Worm (Caenorhabditis elegans) whole organism, L3 larva: ENCODE data around the gene hst-3.1.

ENCODE experiments used
- ZK546.5 ChIP-seq: sonication (generic microtip); optimal IDR thresholded peaks from 2 replicates; lab custom pipeline; 2017; ENCODE audit warnings: missing biosample characterization, missing genetic modification characterization
- ceh-16 ChIP-seq: sonication (generic microtip); optimal IDR thresholded peaks from 2 replicates; lab custom pipeline; 2017; ENCODE audit warnings: missing biosample characterization, missing genetic modification characterization
- ceh-28 ChIP-seq: fragments of 150-350 bp; optimal IDR thresholded peaks from 2 replicates; lab custom pipeline; 2014; ENCODE audit warnings: missing biosample characterization, missing genetic modification reagents, missing genetic modification characterization
- ceh-82 ChIP-seq: fragments of 150-350 bp; optimal IDR thresholded peaks from 2 replicates; lab custom pipeline; 2014; ENCODE audit warnings: missing biosample characterization, missing genetic modification characterization
- ceh-9 ChIP-seq: sonication (generic microtip); optimal IDR thresholded peaks from 2 replicates; lab custom pipeline; 2018; ENCODE audit warnings: missing biosample characterization, missing genetic modification characterization
- daf-12 ChIP-seq: fragments of 150-350 bp; optimal IDR thresholded peaks from 2 replicates; lab custom pipeline; 2014; ENCODE audit warnings: missing biosample characterization, missing genetic modification reagents, missing genetic modification characterization
- egl-5 ChIP-seq: fragments of 150-350 bp; optimal IDR thresholded peaks from 2 replicates; lab custom pipeline; 2017; ENCODE audit warnings: missing biosample characterization, missing genetic modification reagents, missing genetic modification characterization, inconsistent platforms
- elt-1 ChIP-seq: fragments of 150-350 bp; optimal IDR thresholded peaks from 2 replicates; lab custom pipeline; 2014; ENCODE audit warnings: missing biosample characterization, missing genetic modification characterization
- elt-2 ChIP-seq: sonication (generic microtip); optimal IDR thresholded peaks from 2 replicates; lab custom pipeline; 2016; ENCODE audit warnings: missing genetic modification reagents, mild to moderate bottlenecking, missing genetic modification characterization, missing compliant biosample characterization
- elt-3 ChIP-seq, 3 experiments: fragments of 150-350 bp in 1 of 3; sonication (generic microtip) in 2 of 3; optimal IDR thresholded peaks; 2 replicates in 2 of 3; 4 replicates in 1 of 3; lab custom pipeline; 2014 to 2017; ENCODE audit warnings: missing biosample characterization in 3 of 3, missing genetic modification characterization in 3 of 3
- eor-1 ChIP-seq, 2 experiments: fragments of 150-350 bp; optimal IDR thresholded peaks; 2 replicates each; lab custom pipeline; 2014 to 2018; ENCODE audit warnings: missing biosample characterization in 2 of 2, missing genetic modification characterization in 2 of 2
- fkh-10 ChIP-seq: sonication (generic microtip); optimal IDR thresholded peaks from 2 replicates; lab custom pipeline; 2017; ENCODE audit warnings: missing biosample characterization, missing genetic modification reagents, missing genetic modification characterization
- hmg-11 ChIP-seq: sonication (generic microtip); optimal IDR thresholded peaks from 2 replicates; lab custom pipeline; 2016; ENCODE audit warnings: missing genetic modification characterization, missing compliant biosample characterization
- lin-15B ChIP-seq: fragments of 150-350 bp; optimal IDR thresholded peaks from 2 replicates; lab custom pipeline; 2014; ENCODE audit warnings: missing biosample characterization, missing genetic modification characterization
- lin-39 ChIP-seq: fragments of 150-350 bp; optimal IDR thresholded peaks from 2 replicates; lab custom pipeline; 2018; ENCODE audit warnings: missing biosample characterization, missing genetic modification reagents, missing genetic modification characterization
- lsy-12 ChIP-seq: sonication (generic microtip); optimal IDR thresholded peaks from 2 replicates; lab custom pipeline; 2016; ENCODE audit warnings: mild to moderate bottlenecking, missing genetic modification characterization, missing compliant biosample characterization
- nfya-1 ChIP-seq: sonication (generic microtip); optimal IDR thresholded peaks from 2 replicates; lab custom pipeline; 2017; ENCODE audit warnings: missing genetic modification characterization, mild to moderate bottlenecking, missing compliant biosample characterization, antibody characterized with exemption, moderate library complexity; ENCODE audit not compliant: insufficient read depth
- nhr-12 ChIP-seq: fragments of 150-350 bp; optimal IDR thresholded peaks from 2 replicates; lab custom pipeline; 2014; ENCODE audit warnings: missing biosample characterization, missing genetic modification characterization
- nhr-237 ChIP-seq: fragments of 150-350 bp; optimal IDR thresholded peaks from 2 replicates; lab custom pipeline; 2014; ENCODE audit warnings: missing biosample characterization, missing genetic modification characterization
- nhr-25 ChIP-seq: sonication (generic microtip); optimal IDR thresholded peaks from 2 replicates; lab custom pipeline; 2017; ENCODE audit warnings: missing biosample characterization, missing genetic modification characterization
- nhr-28 ChIP-seq: fragments of 150-350 bp; optimal IDR thresholded peaks from 2 replicates; lab custom pipeline; 2014; ENCODE audit warnings: missing biosample characterization, missing genetic modification characterization
- pha-4 ChIP-seq: fragments of 150-350 bp; optimal IDR thresholded peaks from 2 replicates; lab custom pipeline; 2014; ENCODE audit warnings: missing biosample characterization, missing genetic modification reagents, missing genetic modification characterization
- pqm-1 ChIP-seq: fragments of 150-350 bp; optimal IDR thresholded peaks from 2 replicates; lab custom pipeline; 2017; ENCODE audit warnings: missing biosample characterization, missing genetic modification characterization, inconsistent platforms
- sea-2 ChIP-seq: fragments of 150-350 bp; sonication (generic microtip); optimal IDR thresholded peaks from 4 replicates; lab custom pipeline; 2014; ENCODE audit warnings: missing biosample characterization, missing genetic modification reagents, missing genetic modification characterization
- skn-1 ChIP-seq: fragments of 150-350 bp; optimal IDR thresholded peaks from 2 replicates; lab custom pipeline; 2014; ENCODE audit warnings: missing biosample characterization, missing genetic modification characterization
- tbx-2 ChIP-seq: sonication (generic microtip); optimal IDR thresholded peaks from 2 replicates; lab custom pipeline; 2016; ENCODE audit warnings: mild to moderate bottlenecking, missing genetic modification characterization, missing compliant biosample characterization
- unc-62 ChIP-seq: fragments of 150-350 bp; sonication (generic microtip); optimal IDR thresholded peaks from 4 replicates; lab custom pipeline; 2014; ENCODE audit warnings: missing biosample characterization, missing genetic modification reagents, missing genetic modification characterization
- ztf-11 ChIP-seq: fragments of 150-350 bp; optimal IDR thresholded peaks from 2 replicates; lab custom pipeline; 2014; ENCODE audit warnings: missing biosample characterization, missing genetic modification characterization

Gene hst-3.1

ce11 chrII:6181337-6181736, 12.3 kb upstream of the hst-3.1 start:
- TF ChIP-seq nfya-1: peak; percentile 6
- no peak for TF ChIP-seq lsy-12
- TF ChIP-seq, all 47 proteins: peak for 1

DNA sequence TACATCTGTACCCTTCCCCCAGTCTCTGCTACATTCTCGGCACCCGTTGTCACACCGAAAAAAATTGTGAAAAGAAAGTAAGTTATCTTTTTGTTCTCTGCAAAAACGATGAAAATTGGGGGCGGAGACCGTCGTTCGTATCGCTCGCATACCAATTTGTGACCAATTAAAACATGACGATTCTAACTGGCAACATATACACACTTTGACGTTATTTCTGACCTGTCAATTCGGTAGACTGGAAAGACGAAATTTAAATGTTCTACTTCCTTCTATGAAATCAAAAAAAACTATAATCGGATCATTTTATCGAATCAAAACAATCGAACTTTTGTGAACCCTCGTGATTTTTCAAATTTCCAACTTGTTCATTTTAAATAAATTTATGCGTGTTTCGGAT, 11.5 kb upstream of the hst-3.1 start:
- TF ChIP-seq elt-2 (tag; lab: Kevin White, UChicago): peak; percentile 2
- TF ChIP-seq ZK546.5 (tag; lab: Kevin White, UChicago): no peak
- TF ChIP-seq, all 47 proteins: peak for 1

ce11 chrII:6179531-6179930, 10.5 kb upstream of the hst-3.1 start, which contains the start of gene F40H3.1:
F40H3.1 (plus strand) TSS chrII:6179831.
- TF ChIP-seq daf-12 (tag; lab: Kevin White, UChicago) (no peak), nhr-12 (tag; lab: Kevin White, UChicago) (no peak), lin-15B (no peak), unc-62 (GFP tag; lab: Kevin White, UChicago) (no peak), nhr-237 (tag; lab: Kevin White, UChicago) (no peak), nhr-28 (no peak), ZK546.5 (tag; lab: Kevin White, UChicago) (no peak), eor-1 (tag; optimal IDR thresholded peaks at IDR 0.05; lab: Kevin White, UChicago) (no peak), ceh-82 (tag; lab: Kevin White, UChicago) (no peak), ceh-16 (tag; lab: Kevin White, UChicago) (no peak), hmg-11 (no peak), skn-1 (tag; lab: Kevin White, UChicago) (no peak), tbx-2 (tag; lab: Kevin White, UChicago) (no peak)

- TF ChIP-seq tbx-2 (tag; lab: Kevin White, UChicago) (no peak), ztf-11 (tag; lab: Kevin White, UChicago) (no peak), pha-4 (tag; lab: Kevin White, UChicago) (peak; percentile 83), fkh-10 (GFP tag; lab: Kevin White, UChicago) (no peak), pqm-1 (tag; lab: Kevin White, UChicago) (no peak)
- TF ChIP-seq, all 47 proteins: peak for 1
Measured at ce11 chrII:6178743-6179129, 9.7 kb upstream of the hst-3.1 start.

- TF ChIP-seq nhr-28: no peak
- TF ChIP-seq pqm-1 (tag; lab: Kevin White, UChicago): peak; percentile 71
- peak; percentile 27 for TF ChIP-seq pha-4 (tag; lab: Kevin White, UChicago)
- TF ChIP-seq elt-2 (tag; lab: Kevin White, UChicago): peak; percentile 90
- peak; percentile 20 for TF ChIP-seq nhr-25
- no peak for TF ChIP-seq elt-3 (tag; optimal IDR thresholded peaks at IDR 0.05; lab: Kevin White, UChicago)
Measured at ce11 chrII:6177975-6178742, 9.1 kb upstream of the hst-3.1 start.

DNA sequence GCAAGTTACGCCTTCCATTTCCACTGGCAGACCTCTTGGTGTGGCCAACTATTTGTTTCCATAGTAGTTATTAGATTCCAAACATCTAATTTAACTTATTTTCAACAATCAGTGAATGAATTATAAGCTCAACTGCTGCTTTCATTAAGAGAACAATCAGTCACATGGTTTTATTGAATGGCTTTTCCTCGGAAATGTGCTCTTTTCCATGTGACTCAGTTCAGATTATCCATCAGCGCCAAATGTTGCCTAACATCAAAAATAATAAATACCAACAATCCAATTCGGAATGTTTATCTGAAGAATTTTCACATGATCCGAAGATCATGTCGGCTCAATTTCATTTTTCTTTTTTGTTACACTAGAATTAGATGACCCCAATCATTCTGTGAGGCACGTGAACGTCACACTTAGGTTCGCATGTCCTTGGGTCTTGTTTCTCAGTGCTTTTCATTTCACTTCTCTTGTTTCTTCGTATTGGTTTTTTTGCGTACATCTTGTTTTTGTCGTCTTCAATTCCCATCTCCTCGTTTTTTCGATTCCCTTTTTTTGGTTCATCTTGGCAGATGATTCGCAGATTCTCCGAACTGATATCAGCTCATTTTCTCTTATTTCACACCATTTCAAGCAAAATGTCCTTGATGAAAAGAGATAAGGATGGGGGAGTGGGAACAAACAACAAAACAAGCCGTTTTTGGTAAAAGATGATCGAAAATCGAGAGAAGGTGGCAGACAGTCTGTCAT, 7.3 kb upstream of the hst-3.1 start:
- TF ChIP-seq nhr-25: peak; percentile 54
- no peak for TF ChIP-seq pha-4 (tag; lab: Kevin White, UChicago)
- peak; percentile 99 for TF ChIP-seq elt-1 (tag; lab: Kevin White, UChicago)
- TF ChIP-seq egl-5: peak; percentile 66

DNA sequence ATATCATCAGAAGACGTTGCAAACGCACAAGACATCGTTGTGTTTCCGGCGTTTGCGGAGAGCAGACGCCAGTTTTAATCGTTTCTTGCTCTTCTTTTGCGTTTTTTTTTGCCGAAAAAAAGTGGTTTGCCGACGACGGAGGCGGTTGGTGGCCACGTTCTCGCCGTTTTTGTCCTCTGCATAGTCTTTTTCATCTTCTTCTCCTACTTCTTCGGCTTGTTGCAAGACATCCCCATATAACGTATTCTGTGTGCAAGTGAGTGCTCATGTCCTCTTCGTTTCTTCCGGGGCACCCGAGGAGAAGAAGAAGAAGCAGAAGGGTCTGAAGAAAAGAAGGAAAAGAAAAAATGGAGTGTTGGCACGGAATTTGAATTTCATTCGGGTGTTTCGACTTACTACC, 6.0 kb upstream of the hst-3.1 start:
- TF ChIP-seq fkh-10 (GFP tag; lab: Kevin White, UChicago) (no peak), hmg-11 (peak; percentile 20), ceh-28 (tag; lab: Kevin White, UChicago) (no peak), sea-2 (no peak), unc-62 (GFP tag; lab: Kevin White, UChicago) (no peak), ceh-9 (tag; lab: Kevin White, UChicago) (no peak), nfya-1 (peak; percentile 26), lin-39 (peak; percentile 31)
